Fruit fly (Drosophila melanogaster): ENCODE data around the gene for.

for gene

dm6 chr2L:3597126-3597525 is 59.6 kb downstream of the for start:
- TF ChIP-seq sug (tag; optimal IDR thresholded peaks at IDR 0.05) = no peak
- no peak for TF ChIP-seq H2.0 (GFP tag; IDR thresholded peaks at IDR 0.05)
- peak; percentile 37; the same call in 1 of the 2 replicates for TF ChIP-seq Drgx (GFP tag; IDR thresholded peaks at IDR 0.05)
- TF ChIP-seq Aef1 (GFP tag; IDR thresholded peaks at IDR 0.05) = no peak
- no peak for TF ChIP-seq CG16779 (GFP tag; IDR thresholded peaks at IDR 0.05)
- peak; percentile 37; the same call in 1 of the 2 replicates for TF ChIP-seq Awh (GFP tag; IDR thresholded peaks at IDR 0.05)
- TF ChIP-seq Camta (GFP tag; optimal IDR thresholded peaks at IDR 0.05) = no peak
- TF ChIP-seq salm (tag; optimal IDR thresholded peaks at IDR 0.05) = no peak
- TF ChIP-seq lbe (GFP tag; optimal IDR thresholded peaks at IDR 0.05) = no peak
- no peak for TF ChIP-seq disco-r (GFP tag; optimal IDR thresholded peaks at IDR 0.05)
- TF ChIP-seq prd (optimal IDR thresholded peaks at IDR 0.05) = no peak
- TF ChIP-seq prd (GFP tag; IDR thresholded peaks at IDR 0.05) = peak; percentile 4; the same call in 1 of the 3 replicates
- TF ChIP-seq gcm2 (GFP tag; optimal IDR thresholded peaks at IDR 0.05) = no peak
- no peak for TF ChIP-seq CG12942 (GFP tag; optimal IDR thresholded peaks at IDR 0.05)
- no peak for TF ChIP-seq Poxn (GFP tag; IDR thresholded peaks at IDR 0.05)
- TF ChIP-seq inv (GFP tag; IDR thresholded peaks at IDR 0.05; ENCODE audit: partially characterized antibody) = no peak
- TF ChIP-seq CG1603 (tag; optimal IDR thresholded peaks at IDR 0.05) = peak; percentile 2
- TF ChIP-seq Rfx (GFP tag; IDR thresholded peaks at IDR 0.05) = no peak
- TF ChIP-seq zfh1 (GFP tag; IDR thresholded peaks at IDR 0.05) = 0 out of 3 replicates have a peak, but pooled peaks have one; percentile 33
- 0 out of 2 replicates have a peak, but pooled peaks have one; percentile 34 for TF ChIP-seq CG9932 (GFP tag; IDR thresholded peaks at IDR 0.05)
- TF ChIP-seq nerfin-1 (tag; optimal IDR thresholded peaks at IDR 0.05) = no peak
- no peak for TF ChIP-seq CG43689 (GFP tag; IDR thresholded peaks at IDR 0.05)
- no peak for TF ChIP-seq trh (GFP tag; optimal IDR thresholded peaks at IDR 0.05)

- TF ChIP-seq CG2712 (tag; optimal IDR thresholded peaks at IDR 0.05) (no peak), Sry-β (GFP tag; optimal IDR thresholded peaks at IDR 0.05) (no peak), Med (GFP tag) (peak; percentile 37)
These were observed 62.1 kb downstream of the for start for dm6 chr2L:3594629-3595028.

dm6 chr2L:3594000-3594399 is 62.8 kb downstream of the for start:
- TF ChIP-seq CG6765 (GFP tag; optimal IDR thresholded peaks at IDR 0.05) (no peak), CG13775 (GFP tag; optimal IDR thresholded peaks at IDR 0.05) (peak; percentile 54), NC2β (GFP tag; optimal IDR thresholded peaks at IDR 0.05) (peak; percentile 75), CG6854 (GFP tag; optimal IDR thresholded peaks at IDR 0.05) (no peak), CG7839 (tag; optimal IDR thresholded peaks at IDR 0.05) (peak; percentile 50), Bteb2 (GFP tag; optimal IDR thresholded peaks at IDR 0.05) (no peak), Stat92E (GFP tag; optimal IDR thresholded peaks at IDR 0.05) (no peak), CG12219 (GFP tag; optimal IDR thresholded peaks at IDR 0.05) (peak; percentile 28), CG15479 (GFP tag; optimal IDR thresholded peaks at IDR 0.05) (no peak), Taf1 (GFP tag; IDR thresholded peaks at IDR 0.05) (no peak), nau (GFP tag; optimal IDR thresholded peaks at IDR 0.05) (no peak), CG11456 (GFP tag; IDR thresholded peaks at IDR 0.05) (0 out of 3 replicates have a peak, but pooled peaks have one; percentile 5), CG7745 (tag; optimal IDR thresholded peaks at IDR 0.05) (no peak), HLH54F (GFP tag; optimal IDR thresholded peaks at IDR 0.05) (no peak), CkIIα-i1 (GFP tag; IDR thresholded peaks at IDR 0.05) (no peak), Lhr (GFP tag; optimal IDR thresholded peaks at IDR 0.05) (peak; percentile 6), jumu (GFP tag; optimal IDR thresholded peaks at IDR 0.05) (peak; percentile 63), CG2678 (tag; optimal IDR thresholded peaks at IDR 0.05) (peak; percentile 31), Mes4 (GFP tag; optimal IDR thresholded peaks at IDR 0.05) (peak; percentile 46), CG13894 (tag; optimal IDR thresholded peaks at IDR 0.05) (no peak), fd3F (GFP tag; optimal IDR thresholded peaks at IDR 0.05) (no peak), Hr39 (optimal IDR thresholded peaks at IDR 0.05) (no peak), CG11695 (GFP tag; IDR thresholded peaks at IDR 0.05) (no peak), CG6813 (GFP tag; optimal IDR thresholded peaks at IDR 0.05) (no peak), trem (tag; optimal IDR thresholded peaks at IDR 0.05) (peak; percentile 50)
